Worm (Caenorhabditis elegans) whole organism, L3 larva: ENCODE measurements around the gene Y116A8C.33.

Experiments used
- R02D3.7 ChIP-seq: fragments of 150-350 bp; optimal IDR thresholded peaks from 2 replicates; lab custom pipeline; 2014; ENCODE audit warnings: missing biosample characterization, missing genetic modification characterization
- ZK546.5 ChIP-seq: sonication (generic microtip); optimal IDR thresholded peaks from 2 replicates; lab custom pipeline; 2017; ENCODE audit warnings: missing biosample characterization, missing genetic modification characterization
- aly-2 ChIP-seq: fragments of 150-350 bp; optimal IDR thresholded peaks from 2 replicates; lab custom pipeline; 2014; ENCODE audit warnings: missing biosample characterization, missing genetic modification characterization
- ama-1 ChIP-seq: fragments of 150-350 bp; optimal IDR thresholded peaks from 2 replicates; lab custom pipeline; 2018
- ceh-28 ChIP-seq: fragments of 150-350 bp; optimal IDR thresholded peaks from 2 replicates; lab custom pipeline; 2014; ENCODE audit warnings: missing biosample characterization, missing genetic modification reagents, missing genetic modification characterization
- ceh-9 ChIP-seq: sonication (generic microtip); optimal IDR thresholded peaks from 2 replicates; lab custom pipeline; 2018; ENCODE audit warnings: missing biosample characterization, missing genetic modification characterization
- daf-12 ChIP-seq: fragments of 150-350 bp; optimal IDR thresholded peaks from 2 replicates; lab custom pipeline; 2014; ENCODE audit warnings: missing biosample characterization, missing genetic modification reagents, missing genetic modification characterization
- egl-27 ChIP-seq: sonication (generic microtip); optimal IDR thresholded peaks from 4 replicates; lab custom pipeline; 2017; ENCODE audit warnings: missing biosample characterization, missing genetic modification reagents, missing genetic modification characterization
- egl-5 ChIP-seq: fragments of 150-350 bp; optimal IDR thresholded peaks from 2 replicates; lab custom pipeline; 2017; ENCODE audit warnings: missing biosample characterization, missing genetic modification reagents, missing genetic modification characterization, inconsistent platforms
- elt-1 ChIP-seq: fragments of 150-350 bp; optimal IDR thresholded peaks from 2 replicates; lab custom pipeline; 2014; ENCODE audit warnings: missing biosample characterization, missing genetic modification characterization
- elt-2 ChIP-seq: sonication (generic microtip); optimal IDR thresholded peaks from 2 replicates; lab custom pipeline; 2016; ENCODE audit warnings: missing genetic modification reagents, mild to moderate bottlenecking, missing genetic modification characterization, missing compliant biosample characterization
- elt-3 ChIP-seq, 3 experiments: fragments of 150-350 bp in 1 of 3; sonication (generic microtip) in 2 of 3; optimal IDR thresholded peaks; 2 replicates in 2 of 3; 4 replicates in 1 of 3; lab custom pipeline; 2014 to 2017; ENCODE audit warnings: missing biosample characterization in 3 of 3, missing genetic modification characterization in 3 of 3
- eor-1 ChIP-seq, 2 experiments: fragments of 150-350 bp; optimal IDR thresholded peaks; 2 replicates each; lab custom pipeline; 2014 to 2018; ENCODE audit warnings: missing biosample characterization in 2 of 2, missing genetic modification characterization in 2 of 2
- fkh-10 ChIP-seq: sonication (generic microtip); optimal IDR thresholded peaks from 2 replicates; lab custom pipeline; 2017; ENCODE audit warnings: missing biosample characterization, missing genetic modification reagents, missing genetic modification characterization
- fkh-2 ChIP-seq: fragments of 150-350 bp; optimal IDR thresholded peaks from 2 replicates; lab custom pipeline; 2014; ENCODE audit warnings: missing biosample characterization, missing genetic modification reagents, missing genetic modification characterization
- fos-1 ChIP-seq: fragments of 150-350 bp; optimal IDR thresholded peaks from 2 replicates; lab custom pipeline; 2014; ENCODE audit warnings: missing biosample characterization, missing genetic modification characterization
- hmg-11 ChIP-seq: sonication (generic microtip); optimal IDR thresholded peaks from 2 replicates; lab custom pipeline; 2016; ENCODE audit warnings: missing genetic modification characterization, missing compliant biosample characterization
- jun-1 ChIP-seq: fragments of 150-350 bp; optimal IDR thresholded peaks from 2 replicates; lab custom pipeline; 2014; ENCODE audit warnings: missing biosample characterization, missing genetic modification reagents, missing genetic modification characterization
- lin-15B ChIP-seq: fragments of 150-350 bp; optimal IDR thresholded peaks from 2 replicates; lab custom pipeline; 2014; ENCODE audit warnings: missing biosample characterization, missing genetic modification characterization
- lin-39 ChIP-seq: fragments of 150-350 bp; optimal IDR thresholded peaks from 2 replicates; lab custom pipeline; 2018; ENCODE audit warnings: missing biosample characterization, missing genetic modification reagents, missing genetic modification characterization
- lsy-12 ChIP-seq: sonication (generic microtip); optimal IDR thresholded peaks from 2 replicates; lab custom pipeline; 2016; ENCODE audit warnings: mild to moderate bottlenecking, missing genetic modification characterization, missing compliant biosample characterization
- mdl-1 ChIP-seq: fragments of 150-350 bp; optimal IDR thresholded peaks from 2 replicates; lab custom pipeline; 2014; ENCODE audit warnings: missing biosample characterization, missing genetic modification characterization
- mml-1 ChIP-seq: fragments of 150-350 bp; sonication (generic microtip); optimal IDR thresholded peaks from 3 replicates; lab custom pipeline; 2014; ENCODE audit warnings: missing biosample characterization, missing genetic modification characterization
- nfya-1 ChIP-seq: sonication (generic microtip); optimal IDR thresholded peaks from 2 replicates; lab custom pipeline; 2017; ENCODE audit warnings: missing genetic modification characterization, mild to moderate bottlenecking, missing compliant biosample characterization, antibody characterized with exemption, moderate library complexity; ENCODE audit not compliant: insufficient read depth
- nhr-12 ChIP-seq: fragments of 150-350 bp; optimal IDR thresholded peaks from 2 replicates; lab custom pipeline; 2014; ENCODE audit warnings: missing biosample characterization, missing genetic modification characterization
- nhr-23 ChIP-seq: fragments of 150-350 bp; optimal IDR thresholded peaks from 2 replicates; lab custom pipeline; 2014; ENCODE audit warnings: missing biosample characterization, missing genetic modification reagents, missing genetic modification characterization
- nhr-237 ChIP-seq: fragments of 150-350 bp; optimal IDR thresholded peaks from 2 replicates; lab custom pipeline; 2014; ENCODE audit warnings: missing biosample characterization, missing genetic modification characterization
- nhr-25 ChIP-seq: sonication (generic microtip); optimal IDR thresholded peaks from 2 replicates; lab custom pipeline; 2017; ENCODE audit warnings: missing biosample characterization, missing genetic modification characterization
- nhr-43 ChIP-seq: sonication (generic microtip); optimal IDR thresholded peaks from 2 replicates; lab custom pipeline; 2016; ENCODE audit warnings: mild to moderate bottlenecking, missing genetic modification characterization, missing compliant biosample characterization; ENCODE audit not compliant: poor library complexity, severe bottlenecking
- nhr-76 ChIP-seq: fragments of 150-350 bp; sonication (generic microtip); optimal IDR thresholded peaks from 5 replicates; lab custom pipeline; 2014; ENCODE audit warnings: missing biosample characterization, missing genetic modification characterization
- nhr-77 ChIP-seq: fragments of 150-350 bp; optimal IDR thresholded peaks from 2 replicates; lab custom pipeline; 2014; ENCODE audit warnings: missing biosample characterization, missing genetic modification characterization
- pha-4 ChIP-seq: fragments of 150-350 bp; optimal IDR thresholded peaks from 2 replicates; lab custom pipeline; 2014; ENCODE audit warnings: missing biosample characterization, missing genetic modification reagents, missing genetic modification characterization
- pqm-1 ChIP-seq: fragments of 150-350 bp; optimal IDR thresholded peaks from 2 replicates; lab custom pipeline; 2017; ENCODE audit warnings: missing biosample characterization, missing genetic modification characterization, inconsistent platforms
- sea-2 ChIP-seq: fragments of 150-350 bp; sonication (generic microtip); optimal IDR thresholded peaks from 4 replicates; lab custom pipeline; 2014; ENCODE audit warnings: missing biosample characterization, missing genetic modification reagents, missing genetic modification characterization
- snpc-4 ChIP-seq: fragments of 150-350 bp; optimal IDR thresholded peaks from 2 replicates; lab custom pipeline; 2014; ENCODE audit warnings: missing biosample characterization, missing genetic modification characterization
- zag-1 ChIP-seq: fragments of 150-350 bp; optimal IDR thresholded peaks from 2 replicates; lab custom pipeline; 2014; ENCODE audit warnings: missing biosample characterization, missing genetic modification characterization

Y116A8C.33 gene

DNA sequence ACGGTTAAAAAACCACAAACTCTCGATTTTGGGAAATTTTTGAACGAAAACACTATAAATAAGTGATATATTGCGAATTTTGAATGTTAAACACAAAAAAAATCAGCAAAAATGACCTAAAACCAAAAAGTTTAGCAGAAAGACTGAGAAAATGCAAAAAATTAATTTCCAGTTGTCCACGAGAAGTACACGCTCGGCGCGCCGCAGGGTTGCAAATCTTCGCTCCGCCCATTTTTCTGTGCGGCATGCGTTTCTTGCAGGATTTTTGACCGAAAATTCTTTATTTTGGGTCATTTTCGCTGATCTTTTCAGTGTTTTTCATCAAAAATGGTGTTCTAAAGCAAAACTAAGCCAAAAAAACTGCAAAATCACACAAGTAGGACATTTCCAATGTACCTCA is 27.1 kb upstream of the Y116A8C.33 start:
- TF ChIP-seq nhr-43 (tag; lab: Kevin White, UChicago) (no peak), nhr-23 (tag; lab: Kevin White, UChicago) (no peak), elt-1 (no peak), aly-2 (no peak), hmg-11 (tag; lab: Kevin White, UChicago) (no peak), nhr-237 (no peak), nhr-12 (no peak), mdl-1 (tag; lab: Kevin White, UChicago) (no peak), elt-2 (tag; lab: Kevin White, UChicago) (no peak), lsy-12 (tag; lab: Kevin White, UChicago) (no peak), nhr-25 (no peak), daf-12 (tag; lab: Kevin White, UChicago) (no peak), fkh-10 (GFP tag; lab: Kevin White, UChicago) (no peak), jun-1 (no peak), nhr-76 (tag; lab: Kevin White, UChicago) (no peak), zag-1 (tag; lab: Kevin White, UChicago) (no peak)
- TF ChIP-seq, all 47 proteins: peak for 0

ce11 chrIV:17087384-17088099 is 24.4 kb upstream of the Y116A8C.33 start, which contains the start of the genes snx-13 and snr-1:
snx-13 (minus strand) TSS chrIV:17087438.
snr-1 (plus strand) TSS chrIV:17088049.
- TF ChIP-seq lsy-12 (tag; lab: Kevin White, UChicago) (peak; percentile 56), fkh-10 (GFP tag; lab: Kevin White, UChicago) (peak; percentile 19), fkh-2 (no peak), R02D3.7 (tag; lab: Kevin White, UChicago) (peak; percentile 29), pha-4 (tag; lab: Kevin White, UChicago) (peak; percentile 85), nhr-25 (peak; percentile 41), nhr-23 (tag; lab: Kevin White, UChicago) (peak; percentile 73), pqm-1 (tag; lab: Kevin White, UChicago) (peak; percentile 1), lin-15B (tag; lab: Kevin White, UChicago) (peak; percentile 91), nfya-1 (tag; lab: Kevin White, UChicago) (peak; percentile 77), snpc-4 (tag; lab: Kevin White, UChicago) (peak; percentile 43), ceh-28 (tag; lab: Kevin White, UChicago) (peak; percentile 22), sea-2 (GFP tag; lab: Kevin White, UChicago) (no peak), lin-39 (peak; percentile 55), hmg-11 (tag; lab: Kevin White, UChicago) (peak; percentile 82), elt-3 (tag; optimal IDR thresholded peaks at IDR 0.05; lab: Kevin White, UChicago) (no peak), mdl-1 (tag; lab: Kevin White, UChicago) (no peak), elt-2 (tag; lab: Kevin White, UChicago) (peak; percentile 52)
- TF ChIP-seq, all 47 proteins: peak for 14

DNA sequence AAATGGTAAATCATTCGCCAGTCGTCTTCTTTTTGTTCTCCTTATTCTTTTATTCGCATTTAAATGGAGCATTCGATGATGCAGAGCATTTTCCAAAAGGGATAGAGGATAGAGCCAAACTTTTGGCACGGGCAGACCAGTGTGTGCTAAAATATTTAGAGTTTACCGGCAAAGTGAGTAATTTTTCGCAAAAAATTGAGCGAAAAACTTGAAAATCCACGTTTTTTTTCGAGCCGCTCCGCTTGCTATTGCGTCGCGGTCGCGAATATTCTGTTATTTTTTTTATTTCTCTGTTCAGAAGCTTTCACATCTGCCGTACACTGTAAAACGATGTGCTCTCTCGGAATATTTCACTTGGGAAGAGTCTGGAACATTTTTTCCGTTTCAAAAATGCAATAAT is 23.1 kb upstream of the Y116A8C.33 start, which contains the start of gene Y116A8C.43:
Y116A8C.43 (plus strand) TSS at position 3 of the 400 bp plus-strand sequence.
- TF ChIP-seq jun-1 (no peak), egl-27 (tag; lab: Kevin White, UChicago) (no peak), snpc-4 (tag; lab: Kevin White, UChicago) (no peak), pha-4 (tag; lab: Kevin White, UChicago) (peak; percentile 3), ama-1 (lab: Kevin White, UChicago) (peak; percentile 13), fkh-10 (GFP tag; lab: Kevin White, UChicago) (no peak), aly-2 (no peak), daf-12 (tag; lab: Kevin White, UChicago) (no peak), pqm-1 (tag; lab: Kevin White, UChicago) (no peak), elt-2 (tag; lab: Kevin White, UChicago) (peak; percentile 7), nhr-43 (tag; lab: Kevin White, UChicago) (peak; percentile 4)

- TF ChIP-seq pha-4 (tag; lab: Kevin White, UChicago) = peak; percentile 91
- no peak for TF ChIP-seq elt-2 (tag; lab: Kevin White, UChicago)
Observed at ce11 chrIV:17093701-17094100, 18.2 kb upstream of the Y116A8C.33 start, which contains the start of gene Y116A8C.29. Y116A8C.29 (plus strand) TSS chrIV:17094028.

DNA sequence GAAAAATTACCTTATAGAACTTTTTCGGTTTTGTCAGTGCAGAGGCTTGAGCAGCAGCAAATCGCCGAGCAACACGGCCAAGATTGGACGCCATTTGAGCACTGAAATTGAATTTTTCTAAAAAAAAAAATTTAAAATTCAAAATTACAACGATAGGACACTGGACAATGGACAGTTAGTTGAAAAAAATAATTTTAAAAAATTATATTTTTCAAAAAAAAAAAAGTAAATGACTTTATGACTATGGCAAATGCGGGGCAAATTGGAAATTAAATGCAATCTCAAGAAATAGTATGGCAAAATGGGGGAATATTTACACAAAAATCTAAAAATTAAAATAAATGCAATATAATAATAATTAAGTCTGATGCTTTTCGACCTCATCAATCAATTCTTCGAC is 15.7 kb upstream of the Y116A8C.33 start, which contains the start of gene Y116A8C.27:
Y116A8C.27 (minus strand) TSS at position 101 of the 400 bp plus-strand sequence.
- TF ChIP-seq elt-3 (tag; optimal IDR thresholded peaks at IDR 0.05; lab: Kevin White, UChicago) (no peak), lin-39 (no peak), jun-1 (no peak), ZK546.5 (tag; lab: Kevin White, UChicago) (no peak), eor-1 (tag; optimal IDR thresholded peaks at IDR 0.05; lab: Kevin White, UChicago) (no peak), egl-27 (tag; lab: Kevin White, UChicago) (no peak), pqm-1 (tag; lab: Kevin White, UChicago) (no peak), fkh-2 (no peak), fos-1 (tag; lab: Kevin White, UChicago) (no peak), nhr-237 (no peak), lin-15B (tag; lab: Kevin White, UChicago) (no peak), nfya-1 (tag; lab: Kevin White, UChicago) (no peak), ceh-9 (tag; lab: Kevin White, UChicago) (no peak), elt-2 (tag; lab: Kevin White, UChicago) (no peak), mml-1 (tag; lab: Kevin White, UChicago) (no peak), lsy-12 (tag; lab: Kevin White, UChicago) (no peak), daf-12 (tag; lab: Kevin White, UChicago) (no peak), egl-5 (no peak), nhr-77 (no peak)
